Worm (Caenorhabditis elegans): ENCODE results near the gene R155.3.

- no peak for TF ChIP-seq tbx-9 (tag; optimal IDR thresholded peaks at IDR 0.05; ENCODE audit: borderline replicate concordance)
- TF ChIP-seq rpc-1 (optimal IDR thresholded peaks at IDR 0.05) = no peak
- no peak for TF ChIP-seq rpc-1 (tag; optimal IDR thresholded peaks at IDR 0.05)
- no peak for TF ChIP-seq snpc-4 (GFP tag; optimal IDR thresholded peaks at IDR 0.05)
- TF ChIP-seq snpc-4 (tag; optimal IDR thresholded peaks at IDR 0.05) = no peak
- TF ChIP-seq ztf-18 (tag; optimal IDR thresholded peaks at IDR 0.05) = no peak
- no peak for TF ChIP-seq attf-6 (GFP tag; IDR thresholded peaks at IDR 0.05)
- TF ChIP-seq Y79H2A.3 (GFP tag; conservative IDR thresholded peaks at IDR 0.05) = no peak
- TF ChIP-seq C17E4.6 (GFP tag; IDR thresholded peaks at IDR 0.05) = no peak
- TF ChIP-seq nfya-1 (tag; optimal IDR thresholded peaks at IDR 0.05; ENCODE audit: borderline replicate concordance, insufficient read depth) = no peak
- no peak for TF ChIP-seq rcor-1 (GFP tag; IDR thresholded peaks at IDR 0.05)
- no peak for TF ChIP-seq ztf-3 (GFP tag; optimal IDR thresholded peaks at IDR 0.05)
- no peak for TF ChIP-seq ceh-58 (GFP tag; IDR thresholded peaks at IDR 0.05)
These were observed 29.2 kb upstream of the R155.3 start, which contains the start of gene Y39A3B.1 for ce11 chrIII:2005729-2006128.

All from whole organism, young adult.